Fruit fly (Drosophila melanogaster) whole organism, embryonic: ENCODE data around the gene Elp3.

Experiments
- Abd-B ChIP-seq: fragments of 200-800 bp; sonication (Bioruptor generic); optimal IDR thresholded peaks from 2 replicates; lab custom pipeline; 2018; ENCODE audit warnings: missing biosample characterization, mild to moderate bottlenecking, missing genetic modification characterization, moderate library complexity
- CG11085 ChIP-seq: fragments of 200-800 bp; sonication (Bioruptor generic); IDR thresholded peaks from 2 replicates; pipeline ENCODE4 v1.3.6; 2022; ENCODE audit warnings: missing biosample characterization, missing genetic modification characterization
- CG11398 ChIP-seq: fragments of 200-800 bp; sonication (Bioruptor generic); optimal IDR thresholded peaks from 2 replicates; lab custom pipeline; 2016; ENCODE audit warnings: missing biosample characterization, missing genetic modification characterization
- CG11504 ChIP-seq: fragments of 200-800 bp; sonication (Bioruptor generic); optimal IDR thresholded peaks from 3 replicates; lab custom pipeline; 2019; ENCODE audit warnings: missing biosample characterization, mild to moderate bottlenecking, missing genetic modification characterization, moderate library complexity
- CG12219 ChIP-seq: fragments of 200-800 bp; sonication (Bioruptor generic); optimal IDR thresholded peaks from 3 replicates; lab custom pipeline; 2018; ENCODE audit warnings: missing biosample characterization, mild to moderate bottlenecking, missing genetic modification characterization
- CG12299 ChIP-seq: fragments of 200-800 bp; sonication (Bioruptor generic); optimal IDR thresholded peaks from 2 replicates; lab custom pipeline; 2018; ENCODE audit warnings: missing biosample characterization, mild to moderate bottlenecking, missing genetic modification characterization
- CG12391 ChIP-seq: fragments of 200-800 bp; sonication (Bioruptor generic); optimal IDR thresholded peaks from 3 replicates; lab custom pipeline; 2018; ENCODE audit warnings: missing biosample characterization, mild to moderate bottlenecking, missing genetic modification characterization, moderate library complexity
- CG12744 ChIP-seq: fragments of 200-800 bp; sonication (Bioruptor generic); optimal IDR thresholded peaks from 2 replicates; lab custom pipeline; 2016; ENCODE audit warnings: missing biosample characterization, missing genetic modification characterization
- CG12769 ChIP-seq: fragments of 200-800 bp; sonication (Bioruptor generic); optimal IDR thresholded peaks from 2 replicates; lab custom pipeline; 2019; ENCODE audit warnings: missing biosample characterization, mild to moderate bottlenecking, missing genetic modification characterization, moderate library complexity
- CG14860 ChIP-seq: fragments of 200-800 bp; sonication (Bioruptor generic); IDR thresholded peaks from 3 replicates; pipeline ENCODE4 v1.3.6; 2022; ENCODE audit warnings: missing biosample characterization, missing genetic modification characterization; ENCODE audit not compliant: partially characterized antibody
- CG17385 ChIP-seq: fragments of 200-800 bp; sonication (Bioruptor generic); optimal IDR thresholded peaks from 3 replicates; lab custom pipeline; 2018; ENCODE audit warnings: missing biosample characterization, mild to moderate bottlenecking, missing genetic modification characterization
- CG17802 ChIP-seq: fragments of 200-800 bp; sonication (Bioruptor generic); optimal IDR thresholded peaks from 2 replicates; lab custom pipeline; 2018; ENCODE audit warnings: missing biosample characterization, mild to moderate bottlenecking, missing genetic modification characterization, moderate library complexity
- CG18011 ChIP-seq: fragments of 200-800 bp; sonication (Bioruptor generic); optimal IDR thresholded peaks from 2 replicates; lab custom pipeline; 2017; ENCODE audit warnings: missing biosample characterization, missing genetic modification characterization, mild to moderate bottlenecking, moderate library complexity, missing genotype
- CG31365 ChIP-seq: fragments of 200-800 bp; sonication (Bioruptor generic); optimal IDR thresholded peaks from 2 replicates; lab custom pipeline; 2018; ENCODE audit warnings: missing biosample characterization, mild to moderate bottlenecking, missing genetic modification characterization
- CG31441 ChIP-seq: fragments of 200-800 bp; sonication (Bioruptor generic); IDR thresholded peaks from 2 replicates; pipeline ENCODE4 v1.3.6; 2022; ENCODE audit warnings: missing biosample characterization, missing genetic modification characterization
- CG33213 ChIP-seq: fragments of 200-800 bp; sonication (Bioruptor generic); optimal IDR thresholded peaks from 3 replicates; lab custom pipeline; 2016; ENCODE audit warnings: missing biosample characterization, missing genetic modification characterization
- CG33557 ChIP-seq: fragments of 200-800 bp; sonication (Bioruptor generic); optimal IDR thresholded peaks from 2 replicates; lab custom pipeline; 2019; ENCODE audit warnings: missing biosample characterization, mild to moderate bottlenecking, missing genetic modification characterization, moderate library complexity
- CG34376 ChIP-seq: fragments of 200-800 bp; sonication (Bioruptor generic); optimal IDR thresholded peaks from 2 replicates; lab custom pipeline; 2018; ENCODE audit warnings: missing biosample characterization, mild to moderate bottlenecking, missing genetic modification characterization
- CG5953 ChIP-seq: fragments of 200-800 bp; sonication (Bioruptor generic); IDR thresholded peaks from 2 replicates; pipeline ENCODE4 v1.3.6; 2022; ENCODE audit warnings: missing biosample characterization, missing genetic modification characterization
- CG6683 ChIP-seq: fragments of 200-800 bp; sonication (Bioruptor generic); optimal IDR thresholded peaks from 2 replicates; lab custom pipeline; 2017; ENCODE audit warnings: missing biosample characterization, mild to moderate bottlenecking, missing genetic modification characterization, missing genetic modification reagents
- CG8089 ChIP-seq: fragments of 200-800 bp; sonication (Bioruptor generic); optimal IDR thresholded peaks from 3 replicates; lab custom pipeline; 2016; ENCODE audit warnings: missing biosample characterization, missing genetic modification characterization
- D ChIP-seq, 2 experiments: fragments of 200-800 bp in 1 of 2; fragments of >200 bp in 1 of 2; sonication (Bioruptor generic) in 1 of 2; optimal IDR thresholded peaks; 2 replicates in 1 of 2; 3 replicates in 1 of 2; lab custom pipeline; 2017; ENCODE audit warnings: mild to moderate bottlenecking in 1 of 2, missing biosample characterization in 1 of 2, missing genetic modification characterization in 1 of 2, missing genetic modification reagents in 1 of 2
- Dref ChIP-seq: fragments of 200-800 bp; sonication (Bioruptor generic); IDR thresholded peaks from 2 replicates; pipeline ENCODE4 v1.3.6; 2022; ENCODE audit warnings: missing biosample characterization, missing genetic modification characterization
- Gug ChIP-seq: fragments of 200-800 bp; sonication (Bioruptor generic); IDR thresholded peaks from 4 replicates; pipeline ENCODE4 v1.3.6; 2022; ENCODE audit warnings: missing biosample characterization, missing genetic modification characterization
- Kr ChIP-seq: fragments of 200-800 bp; sonication (Bioruptor generic); optimal IDR thresholded peaks from 2 replicates; lab custom pipeline; 2017; ENCODE audit warnings: missing biosample characterization, mild to moderate bottlenecking, missing genetic modification characterization
- Med ChIP-seq: fragments of 200-800 bp; sonication (Bioruptor generic); peaks from one replicate; lab custom pipeline; 2016; ENCODE audit warnings: missing biosample characterization, missing genetic modification characterization, mild to moderate bottlenecking, inconsistent platforms, moderate library complexity
- Mes4 ChIP-seq: fragments of 200-800 bp; sonication (Bioruptor generic); optimal IDR thresholded peaks from 2 replicates; lab custom pipeline; 2016; ENCODE audit warnings: missing biosample characterization, missing genetic modification characterization
- Side ChIP-seq: fragments of 200-800 bp; sonication (Bioruptor generic); optimal IDR thresholded peaks from 2 replicates; lab custom pipeline; 2016; ENCODE audit warnings: missing biosample characterization, missing genetic modification characterization
- Six4 ChIP-seq: fragments of 200-800 bp; sonication (Bioruptor generic); optimal IDR thresholded peaks from 2 replicates; lab custom pipeline; 2016; ENCODE audit warnings: missing biosample characterization, missing genetic modification characterization
- Stat92E ChIP-seq, 3 experiments: fragments of >200 bp in 2 of 3; fragments of 200-800 bp in 1 of 3; sonication (Bioruptor generic) in 1 of 3; optimal IDR thresholded peaks; 2 replicates each; lab custom pipeline; 2017 to 2019; ENCODE audit warnings: missing biosample characterization in 3 of 3, missing genetic modification characterization in 3 of 3, mild to moderate bottlenecking in 1 of 3, moderate library complexity in 1 of 3
- ato ChIP-seq: fragments of 200-800 bp; sonication (Bioruptor generic); IDR thresholded peaks from 2 replicates; pipeline ENCODE4 v1.3.6; 2022; ENCODE audit warnings: missing biosample characterization, missing genetic modification characterization; ENCODE audit not compliant: partially characterized antibody
- bsh ChIP-seq, 2 experiments: fragments of 200-800 bp; sonication (Bioruptor generic); optimal IDR thresholded peaks; 2 replicates each; lab custom pipeline; 2017 to 2018; ENCODE audit warnings: mild to moderate bottlenecking in 2 of 2, missing biosample characterization in 2 of 2, missing genetic modification characterization in 2 of 2, moderate library complexity in 1 of 2
- chif ChIP-seq, 2 experiments: fragments of 200-800 bp; sonication (Bioruptor generic); optimal IDR thresholded peaks; 3 replicates each; lab custom pipeline; 2016; ENCODE audit warnings: missing biosample characterization in 2 of 2, missing genetic modification characterization in 2 of 2
- corto ChIP-seq: fragments of 200-800 bp; sonication (Bioruptor generic); optimal IDR thresholded peaks from 2 replicates; lab custom pipeline; 2016; ENCODE audit warnings: missing biosample characterization, mild to moderate bottlenecking, missing genetic modification characterization, moderate library complexity
- dan ChIP-seq: fragments of 200-800 bp; sonication (Bioruptor generic); IDR thresholded peaks from 2 replicates; pipeline ENCODE4 v1.3.6; 2022; ENCODE audit warnings: missing biosample characterization, missing genetic modification characterization
- dm ChIP-seq: fragments of 200-800 bp; sonication (Bioruptor generic); optimal IDR thresholded peaks from 3 replicates; lab custom pipeline; 2016; ENCODE audit warnings: missing biosample characterization, missing genetic modification characterization
- dysf ChIP-seq: fragments of 200-800 bp; sonication (Bioruptor generic); IDR thresholded peaks from 3 replicates; pipeline ENCODE4 v1.3.6; 2022; ENCODE audit warnings: missing biosample characterization, missing genetic modification characterization
- eyg ChIP-seq: fragments of 200-800 bp; sonication (Bioruptor generic); optimal IDR thresholded peaks from 3 replicates; lab custom pipeline; 2016; ENCODE audit warnings: missing biosample characterization, missing genetic modification characterization
- gsb ChIP-seq: fragments of 200-800 bp; sonication (Bioruptor generic); IDR thresholded peaks from 2 replicates; pipeline ENCODE4 v1.3.6; 2022; ENCODE audit warnings: missing biosample characterization, missing genetic modification characterization
- insv ChIP-seq, 2 experiments: fragments of 200-800 bp; sonication (Bioruptor generic); optimal IDR thresholded peaks; 3 replicates each; lab custom pipeline; 2016 to 2018; ENCODE audit warnings: missing biosample characterization in 2 of 2, missing genetic modification characterization in 2 of 2
- kay ChIP-seq: fragments of 200-800 bp; sonication (Bioruptor generic); optimal IDR thresholded peaks from 2 replicates; lab custom pipeline; 2016; ENCODE audit warnings: missing biosample characterization, missing genetic modification characterization
- nerfin-2 ChIP-seq: fragments of 200-800 bp; sonication (Bioruptor generic); IDR thresholded peaks from 2 replicates; pipeline ENCODE4 v1.3.6; 2022; ENCODE audit warnings: missing biosample characterization, missing genetic modification characterization; ENCODE audit not compliant: partially characterized antibody
- pho ChIP-seq: fragments of 200-800 bp; sonication (Bioruptor generic); optimal IDR thresholded peaks from 2 replicates; lab custom pipeline; 2016; ENCODE audit warnings: missing biosample characterization, missing genetic modification characterization
- pros ChIP-seq: fragments of 200-800 bp; sonication (Bioruptor generic); optimal IDR thresholded peaks from 3 replicates; lab custom pipeline; 2019; ENCODE audit warnings: missing biosample characterization, mild to moderate bottlenecking, missing genetic modification characterization, moderate library complexity
- pzg ChIP-seq: fragments of 200-800 bp; sonication (Bioruptor generic); optimal IDR thresholded peaks from 3 replicates; lab custom pipeline; 2018; ENCODE audit warnings: missing biosample characterization, mild to moderate bottlenecking, missing genetic modification characterization, moderate library complexity
- seq ChIP-seq: fragments of 200-800 bp; sonication (Bioruptor generic); IDR thresholded peaks from 2 replicates; pipeline ENCODE4 v1.3.6; 2022; ENCODE audit warnings: missing biosample characterization, missing genetic modification characterization
- slbo ChIP-seq: fragments of 200-800 bp; sonication (Bioruptor generic); IDR thresholded peaks from 2 replicates; pipeline ENCODE4 v1.3.6; 2022; ENCODE audit warnings: missing biosample characterization, missing genetic modification characterization
- tio ChIP-seq: fragments of 200-800 bp; sonication (Bioruptor generic); optimal IDR thresholded peaks from 2 replicates; lab custom pipeline; 2017; ENCODE audit warnings: missing biosample characterization, missing genetic modification characterization, inconsistent platforms
- z ChIP-seq: fragments of 200-800 bp; sonication (Bioruptor generic); IDR thresholded peaks from 3 replicates; pipeline ENCODE4 v1.3.6; 2022; ENCODE audit warnings: missing biosample characterization, missing genetic modification characterization

Elp3 gene

dm6 chr2L:4403013-4403604 lies 41.4 kb upstream of the Elp3 start, which contains the start of gene Dim1 (continued):
- TF ChIP-seq CG11504 (tag; lab: Kevin White, UChicago): no peak
- peak; percentile 72 for TF ChIP-seq ato (GFP tag; lab: Robert Waterston, UW)
- no peak for TF ChIP-seq CG11398 (GFP tag; lab: Kevin White, UChicago)
- TF ChIP-seq dysf (GFP tag; lab: Robert Waterston, UW): peak; percentile 22; the same call in 1 of the 3 replicates
- no peak for TF ChIP-seq CG33557
- no peak for TF ChIP-seq chif (GFP tag; optimal IDR thresholded peaks at IDR 0.05; lab: Kevin White, UChicago)
- no peak for TF ChIP-seq Gug (GFP tag; lab: Robert Waterston, UW)
- TF ChIP-seq D (optimal IDR thresholded peaks at IDR 0.05; lab: Kevin White, UChicago): no peak
- no peak for TF ChIP-seq D (GFP tag; optimal IDR thresholded peaks at IDR 0.05; lab: Kevin White, UChicago)
- no peak for TF ChIP-seq CG6683
- TF ChIP-seq z: no peak
- no peak for TF ChIP-seq tio
- no peak for TF ChIP-seq CG17802
- peak; percentile 53 for TF ChIP-seq CG34376 (GFP tag; lab: Kevin White, UChicago)
- TF ChIP-seq insv (GFP tag; optimal IDR thresholded peaks at IDR 0.05; lab: Kevin White, UChicago): no peak
- TF ChIP-seq Side (GFP tag; lab: Kevin White, UChicago): peak; percentile 25
- no peak for TF ChIP-seq gsb (GFP tag; lab: Robert Waterston, UW)
- TF ChIP-seq eyg (GFP tag; lab: Kevin White, UChicago): peak; percentile 44
- TF ChIP-seq kay (GFP tag; lab: Kevin White, UChicago): no peak
- no peak for TF ChIP-seq corto (GFP tag; lab: Kevin White, UChicago)
- peak; percentile 91 for TF ChIP-seq Dref (GFP tag; lab: Robert Waterston, UW)
- TF ChIP-seq pzg (GFP tag; lab: Kevin White, UChicago): peak; percentile 52
- no peak for TF ChIP-seq CG8089 (GFP tag; lab: Kevin White, UChicago)
- TF ChIP-seq nerfin-2: peak; percentile 70
- TF ChIP-seq CG31365 (tag; lab: Kevin White, UChicago): no peak
- TF ChIP-seq CG14860 (GFP tag; lab: Robert Waterston, UW): peak; percentile 72
- no peak for TF ChIP-seq Kr (GFP tag; lab: Kevin White, UChicago)
- TF ChIP-seq dan (GFP tag; lab: Robert Waterston, UW): no peak
- no peak for TF ChIP-seq CG11085 (GFP tag; lab: Robert Waterston, UW)
- no peak for TF ChIP-seq pho (GFP tag; lab: Kevin White, UChicago)
- TF ChIP-seq CG12744 (GFP tag; lab: Kevin White, UChicago): no peak
- peak; percentile 49 for TF ChIP-seq CG33213 (GFP tag; lab: Kevin White, UChicago)
- TF ChIP-seq CG5953: no peak
- TF ChIP-seq CG12391: no peak
- no peak for TF ChIP-seq bsh (GFP tag; optimal IDR thresholded peaks at IDR 0.05; lab: Kevin White, UChicago)
- TF ChIP-seq seq (GFP tag; lab: Robert Waterston, UW): no peak
- TF ChIP-seq slbo (GFP tag; lab: Robert Waterston, UW): no peak
- peak; percentile 94 for TF ChIP-seq Med (GFP tag; lab: Kevin White, UChicago)
- no peak for TF ChIP-seq CG31441
- peak; percentile 4 for TF ChIP-seq Mes4 (GFP tag; lab: Kevin White, UChicago)
- TF ChIP-seq CG12219 (GFP tag; lab: Kevin White, UChicago): peak; percentile 38
- no peak for TF ChIP-seq pros (GFP tag; lab: Kevin White, UChicago)
- TF ChIP-seq dm: no peak
- no peak for TF ChIP-seq Abd-B (GFP tag; lab: Kevin White, UChicago)
- TF ChIP-seq Stat92E (GFP tag; optimal IDR thresholded peaks at IDR 0.05; lab: Kevin White, UChicago): no peak
- TF ChIP-seq CG18011 (GFP tag; lab: Kevin White, UChicago): no peak
- TF ChIP-seq CG12299 (tag; lab: Kevin White, UChicago): no peak
- TF ChIP-seq CG17385 (GFP tag; lab: Kevin White, UChicago): no peak
- TF ChIP-seq CG12769 (tag; lab: Kevin White, UChicago): no peak
- TF ChIP-seq Six4 (GFP tag; lab: Kevin White, UChicago): no peak
